Fruit fly (Drosophila melanogaster): ENCODE measurements around the gene CG43736.

CG43736 gene

dm6 chrX:6859756-6860412, 3.8 kb upstream of the CG43736 start:
- TF ChIP-seq noc (tag; optimal IDR thresholded peaks at IDR 0.05), result peak; percentile 71

dm6 chrX:6860413-6861089, 3.1 kb upstream of the CG43736 start:
- no peak for TF ChIP-seq noc (tag; optimal IDR thresholded peaks at IDR 0.05)

- peak; percentile 81 for TF ChIP-seq noc (tag; optimal IDR thresholded peaks at IDR 0.05)
Observed at dm6 chrX:6861523-6862077, 2.1 kb upstream of the CG43736 start.

dm6 chrX:6862521-6863288, 983 bp upstream of the CG43736 start:
- TF ChIP-seq noc (tag; optimal IDR thresholded peaks at IDR 0.05), result no peak

dm6 chrX:6865039-6865438, 1.4 kb downstream of the CG43736 start:
- TF ChIP-seq noc (tag; optimal IDR thresholded peaks at IDR 0.05), result no peak

dm6 chrX:6866040-6866439, 2.4 kb downstream of the CG43736 start:
- no peak for TF ChIP-seq noc (tag; optimal IDR thresholded peaks at IDR 0.05)

dm6 chrX:6866764-6867163, 3.1 kb downstream of the CG43736 start:
- no peak for TF ChIP-seq noc (tag; optimal IDR thresholded peaks at IDR 0.05)

dm6 chrX:6867175-6868023, 3.7 kb downstream of the CG43736 start, which contains the start of gene CG14434:
Gene CG14434, minus strand, starts transcription at chrX:6867194.
- TF ChIP-seq noc (tag; optimal IDR thresholded peaks at IDR 0.05), result peak; percentile 33

dm6 chrX:6868024-6868628, 4.4 kb downstream of the CG43736 start:
- TF ChIP-seq noc (tag; optimal IDR thresholded peaks at IDR 0.05), result no peak

- no peak for TF ChIP-seq noc (tag; optimal IDR thresholded peaks at IDR 0.05)
Observed at dm6 chrX:6868629-6869579, 5.2 kb downstream of the CG43736 start.

- TF ChIP-seq noc (tag; optimal IDR thresholded peaks at IDR 0.05), result no peak
Observed at dm6 chrX:6869770-6870404, 6.2 kb downstream of the CG43736 start.

- no peak for TF ChIP-seq noc (tag; optimal IDR thresholded peaks at IDR 0.05)
Observed at dm6 chrX:6871746-6872145, 8.1 kb downstream of the CG43736 start.

dm6 chrX:6874918-6875454, 11.3 kb downstream of the CG43736 start:
- TF ChIP-seq noc (tag; optimal IDR thresholded peaks at IDR 0.05), result no peak

Data from whole organism, larva.